Worm (Caenorhabditis elegans) whole organism, L4/young adult: Measurements from ENCODE around the gene nhr-157.

Experiments
- dao-5 ChIP-seq: sonication (generic microtip); optimal IDR thresholded peaks from 2 replicates; lab custom pipeline; 2016; ENCODE audit warnings: missing genotype, missing genetic modification characterization, moderate library complexity, missing compliant biosample characterization
- him-1 ChIP-seq: sonication (generic microtip); optimal IDR thresholded peaks from 2 replicates; lab custom pipeline; 2016; ENCODE audit warnings: missing genotype, missing genetic modification reagents, missing genetic modification characterization, missing compliant biosample characterization

- TF ChIP-seq him-1 (tag; lab: Kevin White, UChicago): no peak
- no peak for TF ChIP-seq dao-5 (tag; lab: Kevin White, UChicago)
Measured at ce11 chrV:3851760-3852159, 17.0 kb downstream of the nhr-157 start.
